Worm (Caenorhabditis elegans): Measurements from ENCODE around the gene str-205.

- TF ChIP-seq nhr-12 (tag; optimal IDR thresholded peaks at IDR 0.05) = no peak
- no peak for TF ChIP-seq tbx-8 (GFP tag; optimal IDR thresholded peaks at IDR 0.05)
Observed at ce11 chrV:4891305-4891704, 38.4 kb downstream of the str-205 start.
